Fruit fly (Drosophila melanogaster) whole organism, embryonic: Measurements from ENCODE around the gene CG7289.
A peak's percentile ranks its signal among the peaks of the same experiment; 100 is the strongest.

Experiments used
- Antp ChIP-seq: fragments of 200-800 bp; sonication (Bioruptor generic); optimal IDR thresholded peaks from 3 replicates; lab custom pipeline; 2016; ENCODE audit warnings: missing biosample characterization, missing genetic modification characterization
- CG10321 ChIP-seq: fragments of 200-800 bp; sonication (Bioruptor generic); IDR thresholded peaks from 2 replicates; pipeline ENCODE4 v1.3.6; 2022; ENCODE audit warnings: missing biosample characterization, missing genetic modification characterization
- CG10565 ChIP-seq: fragments of 200-800 bp; sonication (Bioruptor generic); optimal IDR thresholded peaks from 3 replicates; lab custom pipeline; 2016; ENCODE audit warnings: missing biosample characterization, mild to moderate bottlenecking, missing genetic modification characterization
- CG11560 ChIP-seq: fragments of 200-800 bp; sonication (Bioruptor generic); IDR thresholded peaks from 3 replicates; pipeline ENCODE4 v1.3.6; 2022; ENCODE audit warnings: missing biosample characterization, missing genetic modification characterization
- CG11695 ChIP-seq: fragments of 200-800 bp; sonication (Bioruptor generic); IDR thresholded peaks from 3 replicates; pipeline ENCODE4 v1.3.6; 2022; ENCODE audit warnings: missing biosample characterization, missing genetic modification characterization
- CG12942 ChIP-seq: fragments of 200-800 bp; sonication (Bioruptor generic); optimal IDR thresholded peaks from 3 replicates; lab custom pipeline; 2016; ENCODE audit warnings: missing biosample characterization, missing genetic modification characterization
- CG13775 ChIP-seq: fragments of 200-800 bp; sonication (Bioruptor generic); optimal IDR thresholded peaks from 3 replicates; lab custom pipeline; 2017; ENCODE audit warnings: missing biosample characterization, mild to moderate bottlenecking, missing genetic modification characterization
- CG14014 ChIP-seq: fragments of 200-800 bp; sonication (Bioruptor generic); IDR thresholded peaks from 2 replicates; pipeline ENCODE4 v1.3.6; 2022; ENCODE audit warnings: missing biosample characterization, missing genetic modification characterization
- CG14441 ChIP-seq: fragments of 200-800 bp; sonication (Bioruptor generic); IDR thresholded peaks from 2 replicates; pipeline ENCODE4 v1.3.6; 2022; ENCODE audit warnings: missing biosample characterization, missing genetic modification characterization
- CG1529 ChIP-seq: fragments of 200-800 bp; sonication (Bioruptor generic); optimal IDR thresholded peaks from 3 replicates; lab custom pipeline; 2018; ENCODE audit warnings: missing biosample characterization, missing genetic modification characterization
- CG15696 ChIP-seq: fragments of 200-800 bp; sonication (Bioruptor generic); optimal IDR thresholded peaks from 2 replicates; lab custom pipeline; 2019; ENCODE audit warnings: missing biosample characterization, mild to moderate bottlenecking, missing genetic modification characterization, moderate library complexity
- CG16813 ChIP-seq: fragments of 200-800 bp; sonication (Bioruptor generic); IDR thresholded peaks from 3 replicates; pipeline ENCODE4 v1.3.6; 2022; ENCODE audit warnings: missing biosample characterization, missing genetic modification characterization; ENCODE audit not compliant: partially characterized antibody
- CG17328 ChIP-seq: fragments of 200-800 bp; sonication (Bioruptor generic); IDR thresholded peaks from 2 replicates; pipeline ENCODE4 v1.3.6; 2022; ENCODE audit warnings: missing biosample characterization, missing genetic modification characterization
- CG18011 ChIP-seq: fragments of 200-800 bp; sonication (Bioruptor generic); optimal IDR thresholded peaks from 2 replicates; lab custom pipeline; 2017; ENCODE audit warnings: missing biosample characterization, missing genetic modification characterization, mild to moderate bottlenecking, moderate library complexity, missing genotype
- CG2120 ChIP-seq: fragments of 200-800 bp; sonication (Bioruptor generic); optimal IDR thresholded peaks from 3 replicates; lab custom pipeline; 2016; ENCODE audit warnings: missing biosample characterization, missing genetic modification characterization
- CG2199 ChIP-seq: fragments of 200-800 bp; sonication (Bioruptor generic); IDR thresholded peaks from 3 replicates; pipeline ENCODE4 v1.3.6; 2022; ENCODE audit warnings: missing biosample characterization, missing genetic modification characterization
- CG3407 ChIP-seq: fragments of 200-800 bp; sonication (Bioruptor generic); optimal IDR thresholded peaks from 2 replicates; lab custom pipeline; 2018; ENCODE audit warnings: missing biosample characterization, mild to moderate bottlenecking, missing genetic modification characterization
- CG42726 ChIP-seq: fragments of 200-800 bp; sonication (Bioruptor generic); IDR thresholded peaks from 2 replicates; pipeline ENCODE4 v1.3.6; 2022; ENCODE audit warnings: missing biosample characterization, missing genetic modification characterization; ENCODE audit not compliant: partially characterized antibody
- CG6175 ChIP-seq: fragments of 200-800 bp; sonication (Bioruptor generic); IDR thresholded peaks from 3 replicates; pipeline ENCODE4 v1.3.6; 2022; ENCODE audit warnings: missing biosample characterization, missing genetic modification characterization
- CG7786 ChIP-seq: fragments of 200-800 bp; sonication (Bioruptor generic); optimal IDR thresholded peaks from 2 replicates; lab custom pipeline; 2016; ENCODE audit warnings: missing biosample characterization, missing genetic modification characterization
- CG8089 ChIP-seq: fragments of 200-800 bp; sonication (Bioruptor generic); optimal IDR thresholded peaks from 3 replicates; lab custom pipeline; 2016; ENCODE audit warnings: missing biosample characterization, missing genetic modification characterization
- CG8281 ChIP-seq: fragments of 200-800 bp; sonication (Bioruptor generic); optimal IDR thresholded peaks from 2 replicates; lab custom pipeline; 2018; ENCODE audit warnings: missing biosample characterization, mild to moderate bottlenecking, missing genetic modification characterization, moderate library complexity
- CG8290 ChIP-seq, 3 experiments: fragments of 200-800 bp; sonication (Bioruptor generic); optimal IDR thresholded peaks; 2 replicates each; lab custom pipeline; 2016 to 2019; ENCODE audit warnings: missing biosample characterization in 3 of 3, missing genetic modification characterization in 3 of 3, mild to moderate bottlenecking in 2 of 3, moderate library complexity in 1 of 3
- CG9817 ChIP-seq: fragments of 200-800 bp; sonication (Bioruptor generic); optimal IDR thresholded peaks from 2 replicates; lab custom pipeline; 2018; ENCODE audit warnings: missing biosample characterization, mild to moderate bottlenecking, missing genetic modification characterization, moderate library complexity
- Dbx ChIP-seq: fragments of 200-800 bp; sonication (Bioruptor generic); IDR thresholded peaks from 3 replicates; pipeline ENCODE4 v1.3.6; 2022; ENCODE audit warnings: missing biosample characterization, missing genetic modification characterization
- Lim3 ChIP-seq: fragments of 200-800 bp; sonication (Bioruptor generic); IDR thresholded peaks from 2 replicates; pipeline ENCODE4 v1.3.6; 2022; ENCODE audit warnings: missing biosample characterization, missing genetic modification characterization
- MESR4 ChIP-seq: fragments of 200-800 bp; sonication (Bioruptor generic); optimal IDR thresholded peaks from 2 replicates; lab custom pipeline; 2018; ENCODE audit warnings: missing biosample characterization, mild to moderate bottlenecking, missing genetic modification characterization, moderate library complexity
- Mrtf ChIP-seq: fragments of 200-800 bp; sonication (Bioruptor generic); IDR thresholded peaks from 3 replicates; pipeline ENCODE4 v1.3.6; 2022; ENCODE audit warnings: missing biosample characterization, missing genetic modification characterization
- NK7.1 ChIP-seq: fragments of 200-800 bp; sonication (Bioruptor generic); optimal IDR thresholded peaks from 3 replicates; lab custom pipeline; 2016; ENCODE audit warnings: missing biosample characterization, missing genetic modification characterization
- PHDP ChIP-seq: fragments of 200-800 bp; sonication (Bioruptor generic); optimal IDR thresholded peaks from 3 replicates; lab custom pipeline; 2018; ENCODE audit warnings: missing biosample characterization, mild to moderate bottlenecking, missing genetic modification characterization, moderate library complexity
- ap ChIP-seq: fragments of 200-800 bp; sonication (Bioruptor generic); IDR thresholded peaks from 2 replicates; pipeline ENCODE4 v1.3.6; 2022; ENCODE audit warnings: missing biosample characterization, missing genetic modification characterization
- crc ChIP-seq: fragments of 200-800 bp; sonication (Bioruptor generic); optimal IDR thresholded peaks from 2 replicates; lab custom pipeline; 2016; ENCODE audit warnings: missing biosample characterization, missing genetic modification characterization
- danr ChIP-seq: fragments of 200-800 bp; sonication (Bioruptor generic); IDR thresholded peaks from 2 replicates; pipeline ENCODE4 v1.3.6; 2022; ENCODE audit warnings: missing biosample characterization, missing genetic modification characterization
- dmrt11E ChIP-seq: fragments of 200-800 bp; sonication (Bioruptor generic); optimal IDR thresholded peaks from 3 replicates; lab custom pipeline; 2018; ENCODE audit warnings: missing biosample characterization, mild to moderate bottlenecking, missing genetic modification characterization, moderate library complexity
- dysf ChIP-seq: fragments of 200-800 bp; sonication (Bioruptor generic); IDR thresholded peaks from 3 replicates; pipeline ENCODE4 v1.3.6; 2022; ENCODE audit warnings: missing biosample characterization, missing genetic modification characterization
- ewg ChIP-seq: fragments of 200-800 bp; sonication (Bioruptor generic); optimal IDR thresholded peaks from 3 replicates; lab custom pipeline; 2017; ENCODE audit warnings: mild to moderate bottlenecking, missing biosample characterization, missing genetic modification reagents, missing genetic modification characterization
- exex ChIP-seq: fragments of 200-800 bp; sonication (Bioruptor generic); optimal IDR thresholded peaks from 4 replicates; lab custom pipeline; 2018; ENCODE audit warnings: missing biosample characterization, mild to moderate bottlenecking, missing genetic modification characterization, moderate library complexity
- gcm2 ChIP-seq: fragments of 200-800 bp; sonication (Bioruptor generic); optimal IDR thresholded peaks from 2 replicates; lab custom pipeline; 2016; ENCODE audit warnings: missing biosample characterization, missing genetic modification characterization
- grau ChIP-seq: fragments of 200-800 bp; optimal IDR thresholded peaks from 3 replicates; lab custom pipeline; 2019; ENCODE audit warnings: missing biosample characterization, mild to moderate bottlenecking, missing genetic modification characterization, moderate library complexity
- hb ChIP-seq: fragments of 200-800 bp; sonication (Bioruptor generic); IDR thresholded peaks from 3 replicates; pipeline ENCODE4 v1.3.6; 2022; ENCODE audit warnings: missing biosample characterization, missing genetic modification characterization; ENCODE audit not compliant: partially characterized antibody
- her ChIP-seq: fragments of 200-800 bp; sonication (Bioruptor generic); optimal IDR thresholded peaks from 2 replicates; lab custom pipeline; 2016; ENCODE audit warnings: missing biosample characterization, missing genetic modification characterization
- insv ChIP-seq, 2 experiments: fragments of 200-800 bp; sonication (Bioruptor generic); optimal IDR thresholded peaks; 3 replicates each; lab custom pipeline; 2016 to 2018; ENCODE audit warnings: missing biosample characterization in 2 of 2, missing genetic modification characterization in 2 of 2
- mld ChIP-seq: fragments of 200-800 bp; sonication (Bioruptor generic); IDR thresholded peaks from 3 replicates; pipeline ENCODE4 v1.3.6; 2022; ENCODE audit warnings: missing biosample characterization, missing genetic modification characterization; ENCODE audit not compliant: partially characterized antibody
- otp ChIP-seq: fragments of 200-800 bp; sonication (Bioruptor generic); IDR thresholded peaks from 3 replicates; pipeline ENCODE4, ENCODE4 v1.3.6; 2022; ENCODE audit warnings: missing biosample characterization, missing genetic modification characterization
- pros ChIP-seq: fragments of 200-800 bp; sonication (Bioruptor generic); optimal IDR thresholded peaks from 3 replicates; lab custom pipeline; 2019; ENCODE audit warnings: missing biosample characterization, mild to moderate bottlenecking, missing genetic modification characterization, moderate library complexity
- row ChIP-seq: fragments of 200-800 bp; sonication (Bioruptor generic); IDR thresholded peaks from 3 replicates; pipeline ENCODE4 v1.3.6; 2022; ENCODE audit warnings: missing biosample characterization, missing genetic modification characterization
- tna ChIP-seq: fragments of 200-800 bp; sonication (Bioruptor generic); IDR thresholded peaks from 2 replicates; pipeline ENCODE4 v1.3.6; 2022; ENCODE audit warnings: missing biosample characterization, missing genetic modification characterization; ENCODE audit not compliant: partially characterized antibody
- yki ChIP-seq: fragments of >200 bp; optimal IDR thresholded peaks from 3 replicates; lab custom pipeline; 2018

Gene CG7289

dm6 chr2L:1986343-1987280 lies 4.6 kb downstream of the CG7289 start (continued):
- TF ChIP-seq ap (GFP tag; lab: Robert Waterston, UW) (no peak), dmrt11E (tag; lab: Kevin White, UChicago) (no peak), CG16813 (GFP tag; lab: Robert Waterston, UW) (no peak), otp (GFP tag; lab: Robert Waterston, UW) (0 out of 3 replicates have a peak, but pooled peaks have one; percentile 49), CG2199 (no peak), CG15696 (tag; lab: Kevin White, UChicago) (no peak), gcm2 (peak; percentile 21), CG9817 (tag; lab: Kevin White, UChicago) (peak; percentile 46), Mrtf (GFP tag; lab: Robert Waterston, UW) (no peak), CG10565 (GFP tag; lab: Kevin White, UChicago) (no peak), dysf (GFP tag; lab: Robert Waterston, UW) (peak; percentile 58; the same call in 2 of the 3 replicates), CG17328 (0 out of 2 replicates have a peak, but pooled peaks have one; percentile 32), crc (GFP tag; lab: Kevin White, UChicago) (no peak), CG7786 (GFP tag; lab: Kevin White, UChicago) (peak; percentile 28), CG1529 (GFP tag; lab: Kevin White, UChicago) (no peak), Lim3 (GFP tag; lab: Robert Waterston, UW) (no peak), danr (peak; percentile 31; the same call in 1 of the 2 replicates), CG3407 (GFP tag; lab: Kevin White, UChicago) (no peak), row (GFP tag; lab: Robert Waterston, UW) (peak; percentile 73), CG6175 (GFP tag; lab: Robert Waterston, UW) (no peak), CG2120 (GFP tag; lab: Kevin White, UChicago) (peak; percentile 79), Antp (GFP tag; lab: Kevin White, UChicago) (peak; percentile 61), CG18011 (GFP tag; lab: Kevin White, UChicago) (peak; percentile 7), NK7.1 (GFP tag; lab: Kevin White, UChicago) (no peak), insv (GFP tag; optimal IDR thresholded peaks at IDR 0.05; lab: Kevin White, UChicago) (no peak), grau (tag; lab: Kevin White, UChicago) (peak; percentile 62), CG8290 (GFP tag; optimal IDR thresholded peaks at IDR 0.05; lab: Kevin White, UChicago) (no peak), CG8290 (tag; optimal IDR thresholded peaks at IDR 0.05; lab: Kevin White, UChicago) (peak in 1 of 2 experiments; percentile 73), pros (no peak), CG14014 (GFP tag; lab: Robert Waterston, UW) (peak; percentile 61), her (GFP tag; lab: Kevin White, UChicago) (peak; percentile 58), CG11695 (GFP tag; lab: Robert Waterston, UW) (peak; percentile 47; the same call in 1 of the 3 replicates), CG10321 (GFP tag; lab: Robert Waterston, UW) (no peak), MESR4 (GFP tag; lab: Kevin White, UChicago) (no peak), PHDP (tag; lab: Kevin White, UChicago) (peak; percentile 36), CG11560 (tag; lab: Robert Waterston, UW) (0 out of 3 replicates have a peak, but pooled peaks have one; percentile 45), CG14441 (peak; percentile 65), CG42726 (GFP tag; lab: Robert Waterston, UW) (no peak), ewg (GFP tag; lab: Kevin White, UChicago) (no peak), CG8281 (tag; lab: Kevin White, UChicago) (peak; percentile 9), CG12942 (GFP tag; lab: Kevin White, UChicago) (no peak), CG8089 (no peak), hb (GFP tag; lab: Robert Waterston, UW) (no peak), yki (lab: Kevin White, UChicago) (no peak), Dbx (GFP tag; lab: Robert Waterston, UW) (peak; percentile 65; the same call in 2 of the 3 replicates), exex (tag; lab: Kevin White, UChicago) (peak; percentile 99), CG13775 (peak; percentile 48), tna (no peak), mld (GFP tag; lab: Robert Waterston, UW) (no peak)
